Worm (Caenorhabditis elegans) whole organism, L4 larva: ENCODE measurements around the gene vps-18.
A peak's percentile ranks its signal among the peaks of the same experiment; 100 is the strongest.

ENCODE experiments used
- F26F4.8 ChIP-seq: fragments of 200-800 bp; sonication (Bioruptor generic); conservative IDR thresholded peaks from 2 replicates; pipeline ENCODE4 v1.3.6; 2022; ENCODE audit warnings: missing genetic modification characterization, missing compliant biosample characterization
- Y105C5A.15 ChIP-seq: fragments of 200-800 bp; sonication (Bioruptor generic); IDR thresholded peaks from 2 replicates; pipeline ENCODE4 v1.3.6; 2022; ENCODE audit warnings: missing genetic modification characterization, missing compliant biosample characterization
- Y5F2A.4 ChIP-seq: fragments of 200-800 bp; sonication (Bioruptor generic); optimal IDR thresholded peaks from 2 replicates; lab custom pipeline; 2018; ENCODE audit warnings: mild to moderate bottlenecking, missing genetic modification characterization, missing compliant biosample characterization
- Y75B8A.6 ChIP-seq: fragments of 200-800 bp; sonication (Bioruptor generic); IDR thresholded peaks from 2 replicates; pipeline ENCODE4 v1.3.6; 2022; ENCODE audit warnings: missing genetic modification reagents, missing genetic modification characterization, missing compliant biosample characterization
- ZK546.5 ChIP-seq, 2 experiments: sonication (generic microtip); optimal IDR thresholded peaks; 2 replicates each; lab custom pipeline; 2017; ENCODE audit warnings: missing biosample characterization in 2 of 2, missing genetic modification characterization in 2 of 2
- ceh-20 ChIP-seq: fragments of 200-800 bp; sonication (Bioruptor generic); IDR thresholded peaks from 2 replicates; pipeline ENCODE4 v1.3.6; 2022; ENCODE audit warnings: missing genetic modification reagents, missing genetic modification characterization, missing compliant biosample characterization
- cey-2 ChIP-seq: sonication (generic microtip); optimal IDR thresholded peaks from 3 replicates; lab custom pipeline; 2017; ENCODE audit warnings: missing genetic modification characterization, mild to moderate bottlenecking, missing compliant biosample characterization, antibody characterized with exemption, borderline replicate concordance; ENCODE audit not compliant: insufficient read depth
- ctbp-1 ChIP-seq: fragments of 200-800 bp; sonication (Bioruptor generic); IDR thresholded peaks from 2 replicates; pipeline ENCODE4 v1.3.6; 2022; ENCODE audit warnings: missing genetic modification reagents, missing genetic modification characterization, missing compliant biosample characterization
- daf-16 ChIP-seq, 3 experiments: sonication (generic microtip); optimal IDR thresholded peaks; 2 replicates each; lab custom pipeline; 2016 to 2017; ENCODE audit warnings: missing genetic modification characterization in 3 of 3, missing genetic modification reagents in 3 of 3, mild to moderate bottlenecking in 2 of 3, missing compliant biosample characterization in 2 of 3, missing biosample characterization in 1 of 3, moderate library complexity in 1 of 3
- daf-19 ChIP-seq: fragments of 200-800 bp; sonication (Bioruptor generic); conservative IDR thresholded peaks from 2 replicates; pipeline ENCODE4 v1.3.6; 2022; ENCODE audit warnings: missing genetic modification characterization, missing compliant biosample characterization
- daf-8 ChIP-seq: fragments of 200-800 bp; sonication (Bioruptor generic); IDR thresholded peaks from 2 replicates; pipeline ENCODE4 v1.3.6; 2022; ENCODE audit warnings: missing genetic modification characterization, missing compliant biosample characterization
- dve-1 ChIP-seq: sonication (generic microtip); optimal IDR thresholded peaks from 2 replicates; lab custom pipeline; 2017; ENCODE audit warnings: antibody characterized with exemption, mild to moderate bottlenecking, missing genetic modification characterization, missing compliant biosample characterization; ENCODE audit not compliant: insufficient read depth
- egl-43 ChIP-seq: fragments of 200-800 bp; sonication (Bioruptor generic); IDR thresholded peaks from 2 replicates; pipeline ENCODE4 v1.3.6; 2022; ENCODE audit warnings: missing genetic modification reagents, missing genetic modification characterization, missing compliant biosample characterization
- fkh-10 ChIP-seq: fragments of 150-350 bp; optimal IDR thresholded peaks from 2 replicates; lab custom pipeline; 2014; ENCODE audit warnings: missing biosample characterization, missing genetic modification reagents, missing genetic modification characterization
- fos-1 ChIP-seq: fragments of 150-350 bp; optimal IDR thresholded peaks from 2 replicates; lab custom pipeline; 2014; ENCODE audit warnings: missing biosample characterization, missing genetic modification characterization
- gei-8 ChIP-seq: fragments of 200-800 bp; sonication (Bioruptor generic); optimal IDR thresholded peaks from 2 replicates; lab custom pipeline; 2018; ENCODE audit warnings: mild to moderate bottlenecking, missing genetic modification characterization, missing compliant biosample characterization
- hif-1 ChIP-seq, 2 experiments: sonication (generic microtip); optimal IDR thresholded peaks; 2 replicates each; lab custom pipeline; 2016 to 2017; ENCODE audit warnings: missing compliant biosample characterization in 2 of 2, missing genetic modification characterization in 2 of 2, missing genetic modification reagents in 2 of 2, missing genotype in 2 of 2, mild to moderate bottlenecking in 1 of 2
- hlh-11 ChIP-seq: fragments of 200-800 bp; sonication (Bioruptor generic); optimal IDR thresholded peaks from 2 replicates; lab custom pipeline; 2018; ENCODE audit warnings: mild to moderate bottlenecking, missing genetic modification characterization, missing compliant biosample characterization
- hlh-30 ChIP-seq: sonication (generic microtip); optimal IDR thresholded peaks from 2 replicates; lab custom pipeline; 2017; ENCODE audit warnings: antibody characterized with exemption, mild to moderate bottlenecking, missing genetic modification characterization, missing compliant biosample characterization; ENCODE audit not compliant: insufficient read depth
- lin-1 ChIP-seq: fragments of 200-800 bp; sonication (Bioruptor generic); IDR thresholded peaks from 2 replicates; pipeline ENCODE4 v1.3.6; 2022; ENCODE audit warnings: missing genetic modification reagents, missing genetic modification characterization, missing compliant biosample characterization
- lin-15B ChIP-seq: fragments of 150-350 bp; sonication (generic microtip); optimal IDR thresholded peaks from 3 replicates; lab custom pipeline; 2014; ENCODE audit warnings: missing biosample characterization, missing genetic modification characterization
- lin-38 ChIP-seq: fragments of 200-800 bp; sonication (Bioruptor generic); IDR thresholded peaks from 2 replicates; pipeline ENCODE4 v1.3.6; 2022; ENCODE audit warnings: missing genetic modification reagents, missing genetic modification characterization, missing compliant biosample characterization
- lsy-2 ChIP-seq, 2 experiments: fragments of 150-350 bp in 1 of 2; sonication (generic microtip) in 1 of 2; optimal IDR thresholded peaks; 2 replicates each; lab custom pipeline; 2014 to 2017; ENCODE audit warnings: missing biosample characterization in 2 of 2, missing genetic modification characterization in 2 of 2
- madf-5 ChIP-seq, 2 experiments: fragments of 200-800 bp; sonication (Bioruptor generic); IDR thresholded peaks; 2 replicates each; pipeline ENCODE4 v1.3.6; 2022; ENCODE audit warnings: missing compliant biosample characterization in 2 of 2, missing genetic modification characterization in 2 of 2
- mdt-29 ChIP-seq: fragments of 200-800 bp; sonication (Bioruptor generic); IDR thresholded peaks from 2 replicates; pipeline ENCODE4 v1.3.6; 2022; ENCODE audit warnings: missing genetic modification reagents, missing genetic modification characterization, missing compliant biosample characterization
- nhr-111 ChIP-seq: fragments of 200-800 bp; sonication (Bioruptor generic); optimal IDR thresholded peaks from 2 replicates; lab custom pipeline; 2018; ENCODE audit warnings: mild to moderate bottlenecking, missing genetic modification characterization, missing compliant biosample characterization
- nhr-25 ChIP-seq: sonication (generic microtip); optimal IDR thresholded peaks from 2 replicates; lab custom pipeline; 2017; ENCODE audit warnings: missing genetic modification characterization, mild to moderate bottlenecking, missing compliant biosample characterization, antibody characterized with exemption, moderate library complexity, borderline replicate concordance; ENCODE audit not compliant: insufficient read depth
- nhr-28 ChIP-seq: fragments of 150-350 bp; optimal IDR thresholded peaks from 2 replicates; lab custom pipeline; 2014; ENCODE audit warnings: missing biosample characterization, missing genetic modification characterization
- nhr-48 ChIP-seq: sonication (generic microtip); optimal IDR thresholded peaks from 2 replicates; lab custom pipeline; 2016; ENCODE audit warnings: mild to moderate bottlenecking, missing genetic modification characterization, missing compliant biosample characterization
- nhr-6 ChIP-seq: fragments of 150-350 bp; optimal IDR thresholded peaks from 2 replicates; lab custom pipeline; 2014; ENCODE audit warnings: missing biosample characterization, missing genetic modification characterization
- php-3 ChIP-seq: fragments of 200-800 bp; sonication (Bioruptor generic); IDR thresholded peaks from 2 replicates; pipeline ENCODE4 v1.3.6; 2022; ENCODE audit warnings: missing genetic modification reagents, missing genetic modification characterization, missing compliant biosample characterization
- saeg-2 ChIP-seq: fragments of 200-800 bp; sonication (Bioruptor generic); IDR thresholded peaks from 2 replicates; pipeline ENCODE4 v1.3.6; 2022; ENCODE audit warnings: missing genetic modification reagents, missing genetic modification characterization, missing compliant biosample characterization
- sdz-12 ChIP-seq: fragments of 200-800 bp; sonication (Bioruptor generic); optimal IDR thresholded peaks from 2 replicates; lab custom pipeline; 2018; ENCODE audit warnings: mild to moderate bottlenecking, missing genetic modification characterization, missing compliant biosample characterization
- set-16 ChIP-seq: fragments of 200-800 bp; sonication (Bioruptor generic); IDR thresholded peaks from 2 replicates; pipeline ENCODE4 v1.3.6; 2022; ENCODE audit warnings: missing genetic modification reagents, missing genetic modification characterization, missing compliant biosample characterization
- skn-1 ChIP-seq: fragments of 150-350 bp; optimal IDR thresholded peaks from 2 replicates; lab custom pipeline; 2014; ENCODE audit warnings: missing biosample characterization, missing genetic modification characterization
- snpc-4 ChIP-seq: fragments of 150-350 bp; optimal IDR thresholded peaks from 2 replicates; lab custom pipeline; 2014; ENCODE audit warnings: missing biosample characterization, missing genetic modification characterization
- spr-1 ChIP-seq: sonication (generic microtip); optimal IDR thresholded peaks from 2 replicates; lab custom pipeline; 2016; ENCODE audit warnings: mild to moderate bottlenecking, missing genetic modification characterization, missing compliant biosample characterization
- spr-3 ChIP-seq: fragments of 200-800 bp; sonication (Bioruptor generic); optimal IDR thresholded peaks from 2 replicates; lab custom pipeline; 2018; ENCODE audit warnings: mild to moderate bottlenecking, missing genetic modification characterization, missing compliant biosample characterization
- unc-62 ChIP-seq, 3 experiments: fragments of 150-350 bp in 1 of 3; sonication (generic microtip); optimal IDR thresholded peaks in 2 of 3; peaks in 1 of 3; 1 replicate in 1 of 3; 2 replicates in 2 of 3; lab custom pipeline; 2014 to 2017; ENCODE audit warnings: missing biosample characterization in 3 of 3, missing genetic modification characterization in 3 of 3, missing genetic modification reagents in 3 of 3, missing genotype in 1 of 3
- vab-7 ChIP-seq: fragments of 200-800 bp; sonication (Bioruptor generic); IDR thresholded peaks from 2 replicates; pipeline ENCODE4 v1.3.6; 2022; ENCODE audit warnings: missing genetic modification reagents, missing genetic modification characterization, missing compliant biosample characterization
- zip-2 ChIP-seq: fragments of 150-350 bp; optimal IDR thresholded peaks from 2 replicates; lab custom pipeline; 2014; ENCODE audit warnings: missing biosample characterization, missing genetic modification characterization

vps-18 gene

DNA sequence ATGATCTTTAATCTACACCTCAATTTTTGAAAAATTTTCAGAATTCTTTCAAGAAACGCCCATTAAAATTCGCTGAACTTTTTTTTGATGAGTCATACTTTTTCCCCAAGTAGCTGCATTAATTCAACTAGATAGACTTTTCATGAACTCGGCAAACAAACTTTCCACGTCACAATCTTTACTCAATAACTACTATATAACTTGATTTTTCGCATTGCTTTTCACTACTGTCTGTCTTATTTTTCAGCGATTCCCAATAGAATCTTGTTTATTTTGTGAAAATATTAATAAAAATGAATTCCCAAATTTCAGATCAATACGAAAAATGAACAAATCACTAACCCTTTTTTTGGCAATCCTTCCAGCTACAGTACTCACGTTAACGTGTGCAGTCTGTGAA lies 17.4 kb downstream of the vps-18 start, which contains the start of gene T05C1.1:
Gene T05C1.1 (plus strand): TSS at position 301 of the 400 bp plus-strand sequence.
- TF ChIP-seq nhr-48 = no peak
- TF ChIP-seq hif-1 (tag; optimal IDR thresholded peaks at IDR 0.05; lab: Kevin White, UChicago) = no peak
- TF ChIP-seq nhr-6 = no peak
- TF ChIP-seq egl-43 (GFP tag; lab: Robert Waterston, UW) = no peak
- no peak for TF ChIP-seq daf-16 (GFP tag; optimal IDR thresholded peaks at IDR 0.05; lab: Kevin White, UChicago)
- no peak for TF ChIP-seq daf-16 (tag; optimal IDR thresholded peaks at IDR 0.05; lab: Kevin White, UChicago)

DNA sequence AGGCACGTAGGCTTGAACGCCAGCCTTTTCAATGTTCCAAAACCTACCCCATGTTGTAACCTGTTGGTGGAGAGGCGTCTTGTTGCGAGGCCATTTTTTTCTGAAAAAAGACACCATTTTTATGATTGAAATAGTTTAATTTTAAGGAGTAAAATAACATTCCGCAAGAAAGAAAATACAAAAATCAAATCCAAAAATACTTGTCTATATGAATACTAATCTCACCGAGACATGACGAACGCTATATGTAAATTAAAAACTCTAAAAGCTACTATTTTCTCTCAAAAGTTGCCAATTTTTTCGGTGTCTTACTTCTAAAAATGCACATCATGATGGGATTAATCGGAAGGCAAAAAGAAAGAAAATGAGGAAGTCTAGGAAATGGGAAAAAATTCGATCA lies 21.1 kb downstream of the vps-18 start, which contains the start of gene T05C1.2:
Gene T05C1.2 (minus strand): TSS at position 101 of the 400 bp plus-strand sequence.
- peak in 1 of 2 experiments; percentile 37 for TF ChIP-seq unc-62 (GFP tag; optimal IDR thresholded peaks at IDR 0.05 in 1 of 2; lab: Kevin White, UChicago)
- no peak for TF ChIP-seq unc-62 (tag; optimal IDR thresholded peaks at IDR 0.05; lab: Kevin White, UChicago)
- TF ChIP-seq fkh-10 = no peak
- no peak for TF ChIP-seq spr-1 (tag; lab: Kevin White, UChicago)

DNA sequence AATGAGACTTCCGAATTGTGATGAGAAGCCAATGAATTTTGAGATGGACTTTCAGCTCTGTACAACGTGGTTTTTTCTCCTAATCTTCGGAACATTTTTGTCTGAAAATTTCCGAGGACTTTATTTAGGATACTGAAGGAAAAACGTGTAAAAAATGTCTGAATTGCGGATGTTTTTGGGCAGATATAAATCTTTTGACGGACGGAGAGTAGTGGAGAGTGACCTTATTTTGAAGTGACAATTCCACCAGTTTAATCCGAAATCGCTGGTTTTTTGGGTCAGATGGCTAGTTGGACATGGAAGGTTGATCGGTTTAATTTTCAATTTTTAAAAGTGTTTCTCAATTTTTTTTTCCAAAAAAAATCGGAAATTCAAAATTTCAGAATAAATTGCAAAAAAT lies 28.4 kb downstream of the vps-18 start, which contains the start of gene T05C1.3:
Gene T05C1.3 (minus strand): TSS at position 101 of the 400 bp plus-strand sequence.
- TF ChIP-seq lin-38 (GFP tag; lab: Robert Waterston, UW) (no peak), madf-5 (GFP tag; IDR thresholded peaks at IDR 0.05; lab: Robert Waterston, UW) (no peak), Y5F2A.4 (GFP tag; lab: Kevin White, UChicago) (no peak), mdt-29 (GFP tag; lab: Robert Waterston, UW) (no peak), lin-1 (GFP tag; lab: Robert Waterston, UW) (no peak), lin-15B (tag; lab: Kevin White, UChicago) (no peak), Y75B8A.6 (no peak), set-16 (GFP tag; lab: Robert Waterston, UW) (no peak), hif-1 (tag; optimal IDR thresholded peaks at IDR 0.05; lab: Kevin White, UChicago) (no peak), ZK546.5 (tag; optimal IDR thresholded peaks at IDR 0.05; lab: Kevin White, UChicago) (no peak), sdz-12 (GFP tag; lab: Kevin White, UChicago) (no peak), ceh-20 (no peak), Y105C5A.15 (no peak)

DNA sequence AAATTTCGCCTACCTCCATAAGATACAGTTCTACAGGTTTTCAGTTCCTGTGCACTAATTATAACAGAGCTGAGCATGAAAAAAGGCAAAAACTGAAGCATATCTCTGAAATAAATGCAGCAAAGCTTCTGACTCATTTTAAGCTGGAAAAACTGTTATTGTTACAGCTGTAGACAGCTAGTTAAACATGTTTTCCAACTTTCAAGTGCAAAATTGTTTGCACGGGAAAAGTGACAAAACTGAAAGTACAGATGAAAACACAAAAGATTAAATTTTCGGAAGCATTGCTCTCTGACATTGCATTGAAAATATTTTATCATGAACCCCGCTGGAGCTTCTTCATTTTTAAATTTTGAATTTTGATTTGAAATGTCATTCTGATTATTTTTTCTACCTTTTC lies 29.8 kb downstream of the vps-18 start, which contains the start of gene T05C1.5:
Gene T05C1.5 (minus strand): TSS at position 101 of the 400 bp plus-strand sequence.
- no peak for TF ChIP-seq snpc-4 (tag; lab: Kevin White, UChicago)
- TF ChIP-seq, all 104 proteins: peak for 0

DNA sequence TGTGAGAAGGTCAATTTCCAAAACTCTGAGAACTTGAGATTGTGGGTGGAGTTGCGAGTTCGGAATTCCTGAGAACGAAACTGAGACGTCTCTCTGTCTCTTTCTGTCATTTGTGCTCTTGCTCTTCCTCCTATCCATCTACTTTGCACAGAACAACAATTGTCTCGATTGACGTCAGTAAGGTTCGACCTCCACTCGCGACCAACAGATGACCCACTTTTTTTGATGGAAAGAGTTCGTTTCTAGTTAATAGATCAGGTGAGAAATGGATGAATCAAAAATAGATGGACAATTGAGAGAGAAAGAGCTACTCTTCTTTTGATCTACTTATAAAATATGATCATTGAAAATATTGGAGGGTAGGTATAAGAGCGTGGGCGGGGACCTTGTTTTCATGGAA lies 33.6 kb downstream of the vps-18 start:
- TF ChIP-seq nhr-6 (no peak), hlh-11 (peak; percentile 56), ctbp-1 (GFP tag; lab: Robert Waterston, UW) (0 out of 2 replicates have a peak, but pooled peaks have one; percentile 35), dve-1 (tag; lab: Kevin White, UChicago) (no peak), cey-2 (tag; lab: Kevin White, UChicago) (no peak), lsy-2 (tag; optimal IDR thresholded peaks at IDR 0.05; lab: Kevin White, UChicago) (peak in 1 of 2 experiments; percentile 7), zip-2 (no peak), nhr-28 (tag; lab: Kevin White, UChicago) (no peak), daf-8 (GFP tag; lab: Robert Waterston, UW) (no peak), F26F4.8 (GFP tag; lab: Robert Waterston, UW) (no peak), daf-19 (0 out of 2 replicates have a peak, but pooled peaks have one; percentile 30), vab-7 (GFP tag; lab: Robert Waterston, UW) (no peak), set-16 (GFP tag; lab: Robert Waterston, UW) (no peak), Y105C5A.15 (no peak), skn-1 (no peak), nhr-111 (no peak), spr-3 (GFP tag; lab: Kevin White, UChicago) (no peak), Y5F2A.4 (GFP tag; lab: Kevin White, UChicago) (no peak), saeg-2 (GFP tag; lab: Robert Waterston, UW) (no peak), nhr-25 (tag; lab: Kevin White, UChicago) (no peak), hlh-30 (tag; lab: Kevin White, UChicago) (peak; percentile 15), php-3 (no peak), Y75B8A.6 (no peak), fos-1 (no peak), gei-8 (GFP tag; lab: Kevin White, UChicago) (no peak)
